Fruit fly (Drosophila melanogaster) whole organism, embryonic: Measurements from ENCODE around the gene Ccz1.

Experiments
- Ada2b ChIP-seq: fragments of 200-800 bp; sonication (Bioruptor generic); IDR thresholded peaks from 2 replicates; pipeline ENCODE4 v1.3.6; 2022; ENCODE audit warnings: missing biosample characterization, missing genetic modification characterization
- Adf1 ChIP-seq: fragments of 200-800 bp; sonication (Bioruptor generic); IDR thresholded peaks from 2 replicates; pipeline ENCODE4 v1.3.6; 2022; ENCODE audit warnings: missing biosample characterization, missing genetic modification characterization
- B-H1 ChIP-seq: fragments of 200-800 bp; sonication (Bioruptor generic); IDR thresholded peaks from 3 replicates; pipeline ENCODE4 v1.3.6; 2022; ENCODE audit warnings: missing biosample characterization, missing genetic modification characterization
- CG10366 ChIP-seq: fragments of 200-800 bp; sonication (Bioruptor generic); IDR thresholded peaks from 2 replicates; pipeline ENCODE4 v1.3.6; 2022; ENCODE audit warnings: missing biosample characterization, missing genetic modification characterization
- CG11723 ChIP-seq: fragments of 200-800 bp; sonication (Bioruptor generic); optimal IDR thresholded peaks from 2 replicates; lab custom pipeline; 2017; ENCODE audit warnings: missing biosample characterization, mild to moderate bottlenecking, missing genetic modification characterization
- CG12299 ChIP-seq: fragments of 200-800 bp; sonication (Bioruptor generic); optimal IDR thresholded peaks from 2 replicates; lab custom pipeline; 2018; ENCODE audit warnings: missing biosample characterization, mild to moderate bottlenecking, missing genetic modification characterization
- CG12391 ChIP-seq: fragments of 200-800 bp; sonication (Bioruptor generic); optimal IDR thresholded peaks from 3 replicates; lab custom pipeline; 2018; ENCODE audit warnings: missing biosample characterization, mild to moderate bottlenecking, missing genetic modification characterization, moderate library complexity
- CG12769 ChIP-seq: fragments of 200-800 bp; sonication (Bioruptor generic); optimal IDR thresholded peaks from 2 replicates; lab custom pipeline; 2019; ENCODE audit warnings: missing biosample characterization, mild to moderate bottlenecking, missing genetic modification characterization, moderate library complexity
- CG14710 ChIP-seq: fragments of 200-800 bp; sonication (Bioruptor generic); optimal IDR thresholded peaks from 3 replicates; lab custom pipeline; 2019; ENCODE audit warnings: missing biosample characterization, mild to moderate bottlenecking, missing genetic modification characterization, moderate library complexity
- CG1529 ChIP-seq: fragments of 200-800 bp; sonication (Bioruptor generic); optimal IDR thresholded peaks from 3 replicates; lab custom pipeline; 2018; ENCODE audit warnings: missing biosample characterization, missing genetic modification characterization
- CG15479 ChIP-seq: fragments of 200-800 bp; sonication (Bioruptor generic); optimal IDR thresholded peaks from 3 replicates; lab custom pipeline; 2019; ENCODE audit warnings: missing biosample characterization, mild to moderate bottlenecking, missing genetic modification characterization, moderate library complexity
- CG17328 ChIP-seq: fragments of 200-800 bp; sonication (Bioruptor generic); IDR thresholded peaks from 2 replicates; pipeline ENCODE4 v1.3.6; 2022; ENCODE audit warnings: missing biosample characterization, missing genetic modification characterization
- CG18262 ChIP-seq: fragments of 200-800 bp; optimal IDR thresholded peaks from 3 replicates; lab custom pipeline; 2019; ENCODE audit warnings: missing biosample characterization, mild to moderate bottlenecking, missing genetic modification characterization, moderate library complexity
- CG18764 ChIP-seq: fragments of 200-800 bp; sonication (Bioruptor generic); optimal IDR thresholded peaks from 3 replicates; lab custom pipeline; 2016; ENCODE audit warnings: missing biosample characterization, missing genetic modification characterization
- CG2199 ChIP-seq: fragments of 200-800 bp; sonication (Bioruptor generic); IDR thresholded peaks from 3 replicates; pipeline ENCODE4 v1.3.6; 2022; ENCODE audit warnings: missing biosample characterization, missing genetic modification characterization
- CG2202 ChIP-seq: fragments of 200-800 bp; sonication (Bioruptor generic); optimal IDR thresholded peaks from 2 replicates; lab custom pipeline; 2018; ENCODE audit warnings: missing biosample characterization, mild to moderate bottlenecking, missing genetic modification characterization
- CG31224 ChIP-seq: fragments of 200-800 bp; sonication (Bioruptor generic); IDR thresholded peaks from 2 replicates; pipeline ENCODE4 v1.3.6; 2022; ENCODE audit warnings: missing biosample characterization, missing genetic modification characterization
- CG3407 ChIP-seq: fragments of 200-800 bp; sonication (Bioruptor generic); optimal IDR thresholded peaks from 2 replicates; lab custom pipeline; 2018; ENCODE audit warnings: missing biosample characterization, mild to moderate bottlenecking, missing genetic modification characterization
- CG4328 ChIP-seq: fragments of 200-800 bp; sonication (Bioruptor generic); optimal IDR thresholded peaks from 3 replicates; lab custom pipeline; 2017; ENCODE audit warnings: missing biosample characterization, missing genetic modification reagents, missing genetic modification characterization
- CG4707 ChIP-seq: fragments of 200-800 bp; sonication (Bioruptor generic); optimal IDR thresholded peaks from 2 replicates; lab custom pipeline; 2018; ENCODE audit warnings: missing biosample characterization, mild to moderate bottlenecking, missing genetic modification characterization, moderate library complexity
- CG6254 ChIP-seq: fragments of 200-800 bp; sonication (Bioruptor generic); optimal IDR thresholded peaks from 3 replicates; lab custom pipeline; 2017; ENCODE audit warnings: mild to moderate bottlenecking, missing biosample characterization, missing genetic modification reagents, missing genetic modification characterization
- CG6689 ChIP-seq: fragments of 200-800 bp; sonication (Bioruptor generic); IDR thresholded peaks from 2 replicates; pipeline ENCODE4 v1.3.6; 2022; ENCODE audit warnings: missing biosample characterization, missing genetic modification characterization
- CG6765 ChIP-seq: fragments of 200-800 bp; sonication (Bioruptor generic); optimal IDR thresholded peaks from 3 replicates; lab custom pipeline; 2017; ENCODE audit warnings: missing biosample characterization, mild to moderate bottlenecking, missing genetic modification characterization
- CG7839 ChIP-seq: fragments of 200-800 bp; sonication (Bioruptor generic); optimal IDR thresholded peaks from 3 replicates; lab custom pipeline; 2018; ENCODE audit warnings: missing biosample characterization, mild to moderate bottlenecking, missing genetic modification characterization, moderate library complexity
- CG9215 ChIP-seq: fragments of 200-800 bp; sonication (Bioruptor generic); IDR thresholded peaks from 2 replicates; pipeline ENCODE4 v1.3.6; 2022; ENCODE audit warnings: missing biosample characterization, missing genetic modification characterization
- CG9727 ChIP-seq: fragments of 200-800 bp; sonication (Bioruptor generic); optimal IDR thresholded peaks from 3 replicates; lab custom pipeline; 2017; ENCODE audit warnings: missing biosample characterization, mild to moderate bottlenecking, missing genetic modification characterization
- CG9932 ChIP-seq: fragments of 200-800 bp; sonication (Bioruptor generic); IDR thresholded peaks from 2 replicates; pipeline ENCODE4 v1.3.6; 2022; ENCODE audit warnings: missing biosample characterization, missing genetic modification characterization
- D ChIP-seq, 2 experiments: fragments of 200-800 bp in 1 of 2; fragments of >200 bp in 1 of 2; sonication (Bioruptor generic) in 1 of 2; optimal IDR thresholded peaks; 2 replicates in 1 of 2; 3 replicates in 1 of 2; lab custom pipeline; 2017; ENCODE audit warnings: mild to moderate bottlenecking in 1 of 2, missing biosample characterization in 1 of 2, missing genetic modification characterization in 1 of 2, missing genetic modification reagents in 1 of 2
- Doc3 ChIP-seq: fragments of 200-800 bp; sonication (Bioruptor generic); IDR thresholded peaks from 3 replicates; pipeline ENCODE4 v1.3.6; 2022; ENCODE audit warnings: missing biosample characterization, missing genetic modification characterization; ENCODE audit not compliant: partially characterized antibody
- Drgx ChIP-seq: fragments of 200-800 bp; sonication (Bioruptor generic); IDR thresholded peaks from 2 replicates; pipeline ENCODE4 v1.3.6; 2022; ENCODE audit warnings: missing biosample characterization, missing genetic modification characterization
- Ets65A ChIP-seq: fragments of 200-800 bp; sonication (Bioruptor generic); peaks from one replicate; lab custom pipeline; 2016; ENCODE audit warnings: missing biosample characterization, missing genetic modification characterization
- Ets97D ChIP-seq: fragments of 200-800 bp; sonication (Bioruptor generic); optimal IDR thresholded peaks from 3 replicates; lab custom pipeline; 2016; ENCODE audit warnings: missing biosample characterization, missing genetic modification characterization
- Jarid2 ChIP-seq: fragments of 200-800 bp; sonication (Bioruptor generic); optimal IDR thresholded peaks from 3 replicates; lab custom pipeline; 2017; ENCODE audit warnings: mild to moderate bottlenecking, missing biosample characterization, missing genetic modification reagents, missing genetic modification characterization
- Kr ChIP-seq: fragments of 200-800 bp; sonication (Bioruptor generic); optimal IDR thresholded peaks from 2 replicates; lab custom pipeline; 2017; ENCODE audit warnings: missing biosample characterization, mild to moderate bottlenecking, missing genetic modification characterization
- Nf-YA ChIP-seq: fragments of 200-800 bp; sonication (Bioruptor generic); IDR thresholded peaks from 2 replicates; pipeline ENCODE4 v1.3.6; 2022; ENCODE audit warnings: missing biosample characterization, missing genetic modification characterization
- Ravus ChIP-seq: fragments of 200-800 bp; sonication (Bioruptor generic); IDR thresholded peaks from 2 replicates; pipeline ENCODE4 v1.3.6; 2022; ENCODE audit warnings: missing biosample characterization, missing genetic modification characterization
- Six4 ChIP-seq: fragments of 200-800 bp; sonication (Bioruptor generic); optimal IDR thresholded peaks from 2 replicates; lab custom pipeline; 2016; ENCODE audit warnings: missing biosample characterization, missing genetic modification characterization
- gce ChIP-seq: fragments of 200-800 bp; sonication (Bioruptor generic); IDR thresholded peaks from 3 replicates; pipeline ENCODE4 v1.3.6; 2022; ENCODE audit warnings: missing biosample characterization, missing genetic modification characterization
- gem ChIP-seq: fragments of 200-800 bp; sonication (Bioruptor generic); optimal IDR thresholded peaks from 2 replicates; lab custom pipeline; 2019; ENCODE audit warnings: missing biosample characterization, mild to moderate bottlenecking, missing genetic modification characterization, moderate library complexity
- hbn ChIP-seq: fragments of 200-800 bp; sonication (Bioruptor generic); IDR thresholded peaks from 2 replicates; pipeline ENCODE4 v1.3.6; 2022; ENCODE audit warnings: missing biosample characterization, missing genetic modification characterization; ENCODE audit not compliant: partially characterized antibody
- pho ChIP-seq: fragments of 200-800 bp; sonication (Bioruptor generic); optimal IDR thresholded peaks from 2 replicates; lab custom pipeline; 2016; ENCODE audit warnings: missing biosample characterization, missing genetic modification characterization
- phol ChIP-seq: fragments of 200-800 bp; sonication (Bioruptor generic); optimal IDR thresholded peaks from 3 replicates; lab custom pipeline; 2018; ENCODE audit warnings: missing biosample characterization, mild to moderate bottlenecking, missing genetic modification characterization, moderate library complexity
- pum ChIP-seq: fragments of 200-800 bp; sonication (Bioruptor generic); optimal IDR thresholded peaks from 2 replicates; lab custom pipeline; 2016; ENCODE audit warnings: missing biosample characterization, missing genetic modification characterization
- row ChIP-seq: fragments of 200-800 bp; sonication (Bioruptor generic); IDR thresholded peaks from 3 replicates; pipeline ENCODE4 v1.3.6; 2022; ENCODE audit warnings: missing biosample characterization, missing genetic modification characterization
- seq ChIP-seq: fragments of 200-800 bp; sonication (Bioruptor generic); IDR thresholded peaks from 2 replicates; pipeline ENCODE4 v1.3.6; 2022; ENCODE audit warnings: missing biosample characterization, missing genetic modification characterization
- sisA ChIP-seq: fragments of 200-800 bp; sonication (Bioruptor generic); IDR thresholded peaks from 2 replicates; pipeline ENCODE4 v1.3.6; 2022; ENCODE audit warnings: missing biosample characterization, missing genetic modification characterization
- sr ChIP-seq: fragments of 200-800 bp; sonication (Bioruptor generic); IDR thresholded peaks from 3 replicates; pipeline ENCODE4 v1.3.6; 2022; ENCODE audit warnings: missing biosample characterization, missing genetic modification characterization
- zen ChIP-seq: fragments of 200-800 bp; sonication (Bioruptor generic); optimal IDR thresholded peaks from 3 replicates; lab custom pipeline; 2018; ENCODE audit warnings: missing biosample characterization, mild to moderate bottlenecking, missing genetic modification characterization, moderate library complexity
- zf30C ChIP-seq: fragments of 200-800 bp; sonication (Bioruptor generic); optimal IDR thresholded peaks from 3 replicates; lab custom pipeline; 2018; ENCODE audit warnings: missing biosample characterization, mild to moderate bottlenecking, missing genetic modification characterization

The Ccz1 gene

DNA sequence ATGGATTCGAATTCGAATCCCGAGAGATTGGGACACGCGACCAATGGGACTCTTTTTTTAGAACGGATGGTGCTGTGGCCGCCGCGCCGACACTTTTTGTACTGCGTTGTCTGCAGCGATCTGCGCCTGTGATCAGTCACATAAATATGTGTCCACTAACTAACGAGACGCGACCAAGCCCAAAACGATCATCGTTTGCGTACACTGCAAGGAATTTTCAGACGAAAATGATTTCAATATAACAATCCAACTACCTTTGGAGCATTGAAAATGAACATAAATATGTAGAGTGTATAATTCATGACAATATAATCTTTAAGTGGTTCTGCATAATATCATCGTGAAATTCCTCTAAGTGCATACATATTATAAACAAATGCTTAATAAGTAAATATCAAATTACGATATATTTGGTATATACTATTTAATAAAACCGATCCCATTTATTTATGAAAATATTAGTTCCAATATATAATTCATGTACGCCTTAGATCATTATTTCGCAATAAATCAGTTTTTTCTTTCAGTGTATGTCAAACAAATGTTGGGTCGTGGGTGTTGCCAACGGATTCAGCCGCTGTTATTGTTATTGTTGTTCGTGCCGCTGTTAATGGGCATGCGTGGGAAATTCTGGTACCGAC lies 36.7 kb upstream of the Ccz1 start, which contains the start of gene Eip63F-1 (continued):
- TF ChIP-seq Ets97D (no peak), Drgx (GFP tag; lab: Robert Waterston, UW) (peak; percentile 48; the same call in 1 of the 2 replicates), B-H1 (no peak), sisA (peak; percentile 56), zen (tag; lab: Kevin White, UChicago) (peak; percentile 32), Kr (GFP tag; lab: Kevin White, UChicago) (no peak), Ada2b (peak; percentile 35; the same call in 1 of the 2 replicates), gem (tag; lab: Kevin White, UChicago) (peak; percentile 82), CG2199 (GFP tag; lab: Robert Waterston, UW) (no peak), Jarid2 (peak; percentile 60), CG2202 (tag; lab: Kevin White, UChicago) (no peak), CG1529 (GFP tag; lab: Kevin White, UChicago) (peak; percentile 45), Six4 (peak; percentile 22), gce (GFP tag; lab: Robert Waterston, UW) (no peak), Adf1 (no peak), Nf-YA (GFP tag; lab: Robert Waterston, UW) (no peak), seq (GFP tag; lab: Robert Waterston, UW) (peak; percentile 19; the same call in 1 of the 2 replicates), pum (no peak), phol (peak; percentile 78), CG7839 (tag; lab: Kevin White, UChicago) (peak; percentile 40), CG4328 (peak; percentile 15), CG12299 (tag; lab: Kevin White, UChicago) (peak; percentile 3), CG12769 (tag; lab: Kevin White, UChicago) (peak; percentile 48), CG3407 (GFP tag; lab: Kevin White, UChicago) (peak; percentile 13), CG31224 (GFP tag; lab: Robert Waterston, UW) (no peak), CG4707 (GFP tag; lab: Kevin White, UChicago) (no peak), CG15479 (GFP tag; lab: Kevin White, UChicago) (no peak), CG18764 (GFP tag; lab: Kevin White, UChicago) (peak; percentile 55), CG9727 (GFP tag; lab: Kevin White, UChicago) (peak; percentile 64), D (optimal IDR thresholded peaks at IDR 0.05; lab: Kevin White, UChicago) (no peak), D (GFP tag; optimal IDR thresholded peaks at IDR 0.05; lab: Kevin White, UChicago) (peak; percentile 52), CG12391 (peak; percentile 77), hbn (GFP tag; lab: Robert Waterston, UW) (no peak), Ravus (GFP tag; lab: Robert Waterston, UW) (peak; percentile 12; the same call in 1 of the 2 replicates), CG6689 (GFP tag; lab: Robert Waterston, UW) (peak; percentile 27; the same call in 1 of the 2 replicates), sr (peak; percentile 76), zf30C (GFP tag; lab: Kevin White, UChicago) (no peak), CG6765 (GFP tag; lab: Kevin White, UChicago) (peak; percentile 50), CG18262 (tag; lab: Kevin White, UChicago) (peak; percentile 69), CG17328 (peak; percentile 44; the same call in 1 of the 2 replicates), CG14710 (peak; percentile 42), pho (GFP tag; lab: Kevin White, UChicago) (no peak), CG9932 (peak; percentile 61), Ets65A (GFP tag; lab: Kevin White, UChicago) (peak; percentile 63), CG6254 (GFP tag; lab: Kevin White, UChicago) (peak; percentile 28), row (GFP tag; lab: Robert Waterston, UW) (peak; percentile 66), CG10366 (GFP tag; lab: Robert Waterston, UW) (peak; percentile 63; the same call in 1 of the 2 replicates), CG11723 (no peak), Doc3 (GFP tag; lab: Robert Waterston, UW) (no peak), CG9215 (GFP tag; lab: Robert Waterston, UW) (0 out of 2 replicates have a peak, but pooled peaks have one; percentile 34)
